Worm (Caenorhabditis elegans) whole organism, early embryonic: ENCODE data around the gene W10G11.1.

ENCODE experiments used
- B0310.2 ChIP-seq: sonication (generic microtip); optimal IDR thresholded peaks from 2 replicates; lab custom pipeline; 2016; ENCODE audit warnings: mild to moderate bottlenecking, missing genetic modification characterization, missing compliant biosample characterization
- F13C5.2 ChIP-seq: sonication (generic microtip); optimal IDR thresholded peaks from 2 replicates; lab custom pipeline; 2017; ENCODE audit warnings: mild to moderate bottlenecking, missing genetic modification characterization, inconsistent platforms, missing compliant biosample characterization
- aly-1 ChIP-seq: sonication (generic microtip); optimal IDR thresholded peaks from 2 replicates; lab custom pipeline; 2016; ENCODE audit warnings: missing genetic modification characterization, missing compliant biosample characterization
- ama-1 ChIP-seq: fragments of 150-350 bp; optimal IDR thresholded peaks from 2 replicates; lab custom pipeline; 2014
- ceh-13 ChIP-seq: fragments of 200-800 bp; sonication (Bioruptor generic); optimal IDR thresholded peaks from 2 replicates; lab custom pipeline; 2018; ENCODE audit warnings: mild to moderate bottlenecking, missing genetic modification characterization, missing compliant biosample characterization
- ceh-36 ChIP-seq: sonication (generic microtip); optimal IDR thresholded peaks from 2 replicates; lab custom pipeline; 2016; ENCODE audit warnings: missing genetic modification characterization, inconsistent platforms, missing compliant biosample characterization
- flt-1 ChIP-seq: fragments of 200-800 bp; sonication (Bioruptor generic); IDR thresholded peaks from 2 replicates; pipeline ENCODE4 v1.3.6; 2022; ENCODE audit warnings: missing genetic modification characterization, missing compliant biosample characterization
- hnd-1 ChIP-seq: sonication (generic microtip); optimal IDR thresholded peaks from 2 replicates; lab custom pipeline; 2016; ENCODE audit warnings: missing genetic modification characterization, missing compliant biosample characterization
- pes-1 ChIP-seq: fragments of 200-800 bp; sonication (Bioruptor generic); IDR thresholded peaks from 2 replicates; pipeline ENCODE4 v1.3.6; 2022; ENCODE audit warnings: missing genetic modification reagents, missing genetic modification characterization, missing compliant biosample characterization
- scrt-1 ChIP-seq: fragments of 200-800 bp; sonication (Bioruptor generic); IDR thresholded peaks from 2 replicates; pipeline ENCODE4 v1.3.6; 2022; ENCODE audit warnings: missing genetic modification characterization, missing compliant biosample characterization
- tbx-37 ChIP-seq: fragments of 200-800 bp; sonication (Bioruptor generic); conservative IDR thresholded peaks from 2 replicates; pipeline ENCODE4 v1.3.6; 2022; ENCODE audit warnings: missing genetic modification reagents, missing genetic modification characterization, missing compliant biosample characterization

DNA sequence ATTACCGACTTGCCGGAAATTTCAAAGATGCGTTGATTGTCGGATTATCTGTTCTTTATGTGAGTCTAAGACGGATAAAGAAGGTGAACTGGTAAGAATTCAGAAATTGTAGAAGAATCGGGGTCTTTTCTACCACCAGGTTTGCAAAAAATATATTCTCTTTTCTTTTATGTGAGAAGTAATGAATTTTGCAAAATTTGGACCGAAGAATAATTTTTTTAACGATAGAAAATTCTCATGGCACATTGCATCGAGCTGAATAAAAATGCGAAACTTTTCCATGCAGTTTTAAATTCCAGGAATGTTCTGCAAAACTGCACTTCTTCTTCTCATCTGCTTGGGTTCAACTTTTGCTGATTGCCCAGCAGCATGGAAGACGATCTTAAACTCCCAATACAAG lies 12.8 kb upstream of the W10G11.1 start, which contains the start of gene clec-130:
- TF ChIP-seq ama-1 (lab: Kevin White, UChicago): no peak
- no peak for TF ChIP-seq tbx-37 (GFP tag; lab: Robert Waterston, UW)
- no peak for TF ChIP-seq ceh-13 (GFP tag; lab: Kevin White, UChicago)
- no peak for TF ChIP-seq pes-1 (GFP tag; lab: Robert Waterston, UW)
- no peak for TF ChIP-seq flt-1 (GFP tag; lab: Robert Waterston, UW)
- TF ChIP-seq hnd-1 (tag; lab: Kevin White, UChicago): no peak
- TF ChIP-seq ceh-36: no peak
- no peak for TF ChIP-seq B0310.2
- no peak for TF ChIP-seq F13C5.2 (tag; lab: Kevin White, UChicago)
- TF ChIP-seq scrt-1 (GFP tag; lab: Robert Waterston, UW): no peak
- TF ChIP-seq aly-1: no peak
